Worm (Caenorhabditis elegans): ENCODE measurements around the gene npl-4.1.

npl-4.1 gene

DNA sequence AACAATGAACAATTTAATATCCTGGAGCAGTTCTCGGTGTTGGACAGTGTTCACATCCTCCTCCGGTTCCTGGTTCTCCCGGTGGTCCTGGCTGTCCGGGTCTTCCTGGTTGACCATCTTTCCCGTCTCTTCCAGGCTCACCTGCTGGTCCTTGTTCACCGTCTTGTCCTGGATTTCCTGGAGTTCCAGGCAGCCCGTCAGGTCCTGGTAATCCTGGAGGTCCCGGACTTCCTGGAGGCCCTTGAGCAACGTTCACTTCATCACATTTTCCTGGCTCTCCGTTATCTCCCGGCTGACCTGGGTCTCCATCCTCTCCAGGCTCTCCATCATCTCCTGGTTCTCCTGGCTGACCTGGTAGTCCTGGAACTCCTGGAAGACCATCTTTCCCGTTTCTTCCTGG lies 20.3 kb downstream of the npl-4.1 start:
- no peak for TF ChIP-seq him-1 (tag; optimal IDR thresholded peaks at IDR 0.05)
- no peak for TF ChIP-seq dao-5 (tag; optimal IDR thresholded peaks at IDR 0.05)
- TF ChIP-seq W03F9.2 (tag; optimal IDR thresholded peaks at IDR 0.05): no peak

DNA sequence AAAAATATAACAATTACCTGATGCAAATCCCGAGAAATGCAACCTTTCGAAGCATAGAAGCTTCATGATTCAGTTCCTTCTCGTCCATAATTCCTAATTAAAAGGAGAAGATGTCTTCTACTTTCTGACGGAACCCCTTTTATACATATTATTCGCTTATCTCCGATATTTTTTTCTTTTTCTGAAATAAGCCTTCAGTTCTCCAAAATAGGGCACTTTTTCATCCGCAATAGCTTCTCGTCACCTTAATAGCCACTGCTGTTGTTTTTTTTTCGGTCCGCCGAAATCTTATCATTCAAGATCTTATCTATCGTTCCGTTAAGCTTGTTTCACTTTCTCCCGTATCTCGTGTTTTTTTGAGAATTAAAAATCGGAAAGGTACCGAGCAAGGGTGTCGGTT lies 21.2 kb downstream of the npl-4.1 start, which contains the start of gene bli-2:
Gene bli-2, minus strand, starts transcription at position 101 of the 400 bp plus-strand sequence.
- no peak for TF ChIP-seq dao-5 (tag; optimal IDR thresholded peaks at IDR 0.05)

DNA sequence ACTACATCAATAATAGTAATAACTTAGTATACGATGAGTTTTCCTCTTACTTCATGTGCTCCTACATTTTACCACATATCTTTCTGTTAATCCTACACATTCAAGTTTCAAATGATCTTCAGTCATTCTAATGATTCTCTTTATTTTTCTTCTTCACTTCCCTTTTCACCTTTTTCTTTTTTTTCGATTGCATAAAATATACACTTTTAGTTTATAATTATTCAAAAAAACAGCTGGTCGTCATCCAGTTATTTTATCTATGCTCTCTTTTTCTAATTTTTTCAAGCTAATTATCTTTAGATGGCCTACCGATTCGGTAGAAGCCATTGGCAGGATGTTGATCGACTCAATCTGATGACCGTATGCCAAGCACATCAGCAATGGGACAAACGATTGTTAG lies 23.1 kb downstream of the npl-4.1 start, which contains the start of gene F59E12.1:
Gene F59E12.1, plus strand, starts transcription at position 301 of the 400 bp plus-strand sequence.
- TF ChIP-seq dao-5 (tag; optimal IDR thresholded peaks at IDR 0.05) (no peak), W03F9.2 (tag; optimal IDR thresholded peaks at IDR 0.05) (no peak), him-1 (tag; optimal IDR thresholded peaks at IDR 0.05) (no peak)

DNA sequence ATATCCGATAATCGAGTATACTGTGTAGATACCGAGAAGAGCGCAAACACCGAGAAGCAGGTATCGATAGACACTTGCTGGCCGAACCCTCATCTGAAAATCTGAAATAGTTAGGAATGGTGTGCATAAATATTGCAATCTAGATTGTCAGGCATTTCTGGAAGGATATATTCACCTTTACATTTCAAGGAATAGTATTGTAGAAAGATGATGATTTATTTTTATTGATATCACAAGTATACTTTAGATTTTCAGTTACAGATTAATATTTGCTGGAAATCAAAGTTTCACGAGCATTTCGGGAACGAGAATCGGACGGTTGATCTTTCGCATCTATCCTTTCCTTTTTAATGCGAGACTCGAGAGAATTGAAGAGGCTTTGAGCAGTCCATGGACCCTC lies 28.5 kb downstream of the npl-4.1 start, which contains the start of gene fut-3:
Gene fut-3, minus strand, starts transcription at position 101 of the 400 bp plus-strand sequence.
- TF ChIP-seq dao-5 (tag; optimal IDR thresholded peaks at IDR 0.05) (no peak), W03F9.2 (tag; optimal IDR thresholded peaks at IDR 0.05) (no peak), him-1 (tag; optimal IDR thresholded peaks at IDR 0.05) (no peak)

DNA sequence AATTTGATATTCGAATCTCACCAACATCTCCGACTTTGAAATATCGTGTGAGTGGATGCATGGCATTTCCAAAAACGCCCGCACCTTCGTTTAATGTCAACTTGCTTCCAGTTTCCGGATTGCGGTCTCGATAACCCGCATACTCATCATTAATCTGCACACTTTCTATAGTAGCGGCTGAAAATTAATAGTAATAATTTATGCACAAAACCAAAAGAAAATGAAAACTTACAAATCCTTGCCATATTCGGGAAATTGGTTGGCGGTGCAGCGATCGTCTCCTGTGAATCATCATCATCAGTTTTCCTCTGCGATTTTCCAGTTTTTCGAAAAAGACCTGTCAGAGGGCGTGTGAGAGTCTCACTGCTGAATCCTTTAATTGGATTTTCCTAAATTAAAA lies 29.0 kb downstream of the npl-4.1 start:
- TF ChIP-seq dao-5 (tag; optimal IDR thresholded peaks at IDR 0.05) (no peak), him-1 (tag; optimal IDR thresholded peaks at IDR 0.05) (no peak), W03F9.2 (tag; optimal IDR thresholded peaks at IDR 0.05) (no peak)

DNA sequence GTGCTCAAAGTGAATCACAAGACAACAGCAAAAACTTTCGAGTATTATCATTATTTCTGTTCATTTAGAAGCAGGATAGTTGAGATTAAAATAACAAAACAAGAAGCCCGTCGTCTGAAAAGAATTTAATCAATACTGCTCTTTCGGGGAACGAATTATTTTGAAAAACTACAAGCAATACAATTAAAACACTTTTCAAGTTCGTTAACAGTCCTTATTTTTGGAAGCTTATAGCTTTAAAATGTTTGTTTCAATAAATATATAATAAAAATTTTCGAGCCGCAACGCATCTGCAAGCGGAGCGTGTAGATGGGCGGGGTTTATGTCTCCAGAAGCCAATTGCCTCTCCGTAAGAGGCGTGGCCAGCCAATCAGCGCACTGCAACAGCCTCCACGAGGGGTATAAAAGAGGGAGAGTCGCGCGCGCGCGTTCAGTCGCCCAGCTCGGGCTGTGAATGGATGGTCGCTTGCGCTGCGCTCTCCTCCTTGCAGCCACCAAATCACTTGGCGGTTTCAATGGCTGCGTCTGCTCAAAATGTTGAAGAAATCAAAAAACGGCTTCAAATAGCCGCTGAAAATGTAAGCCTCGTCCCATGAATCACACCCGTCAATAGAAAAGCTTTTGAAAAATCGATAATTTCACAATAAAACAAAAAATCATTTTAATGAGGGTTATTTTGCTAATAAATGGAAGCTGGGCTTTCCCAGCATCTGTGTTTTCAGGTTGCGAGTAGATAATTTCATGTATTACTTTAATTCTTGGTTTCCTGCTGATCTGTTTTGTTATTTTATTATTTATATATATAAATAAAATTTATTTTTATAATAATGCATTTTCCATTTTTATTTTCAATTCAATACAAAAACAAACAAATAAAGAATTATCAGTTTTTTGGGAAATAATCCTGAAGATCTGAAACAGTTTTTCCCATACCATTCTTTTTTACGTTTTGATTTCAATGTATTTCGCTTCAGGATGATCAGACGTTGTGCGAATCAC lies 29.9 kb downstream of the npl-4.1 start, which contains the start of the genes ift-43 and mdt-26:
Gene ift-43, minus strand, starts transcription at position 51 of the 999 bp plus-strand sequence.
Gene mdt-26, plus strand, starts transcription at position 446 of the 999 bp plus-strand sequence.
- TF ChIP-seq W03F9.2 (tag; optimal IDR thresholded peaks at IDR 0.05) (peak; percentile 33), him-1 (tag; optimal IDR thresholded peaks at IDR 0.05) (peak; percentile 73), dao-5 (tag; optimal IDR thresholded peaks at IDR 0.05) (no peak)

DNA sequence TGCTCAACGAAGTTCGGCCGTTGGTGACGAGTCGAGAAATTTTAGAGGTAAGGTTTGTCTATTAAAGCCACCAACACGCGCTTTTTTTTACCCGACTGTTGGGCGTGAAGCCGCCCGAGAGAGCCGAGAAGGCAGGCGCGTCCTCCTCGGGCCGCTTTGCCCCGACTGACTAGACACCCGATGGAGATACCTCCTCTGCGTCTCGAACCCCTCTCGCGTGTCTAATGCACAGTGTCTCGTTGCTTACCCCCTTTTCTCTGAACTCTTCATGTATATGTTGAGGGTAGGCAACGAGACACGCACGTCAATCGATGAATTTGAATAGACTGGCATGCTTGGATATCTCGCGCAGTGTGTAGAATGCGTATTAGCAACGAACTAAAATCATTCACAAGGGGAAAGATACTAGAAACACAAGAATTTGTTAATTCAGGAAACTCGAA lies 30.6 kb downstream of the npl-4.1 start:
- TF ChIP-seq dao-5 (tag; optimal IDR thresholded peaks at IDR 0.05): peak; percentile 69
- TF ChIP-seq W03F9.2 (tag; optimal IDR thresholded peaks at IDR 0.05): no peak
- TF ChIP-seq him-1 (tag; optimal IDR thresholded peaks at IDR 0.05): peak; percentile 84

DNA sequence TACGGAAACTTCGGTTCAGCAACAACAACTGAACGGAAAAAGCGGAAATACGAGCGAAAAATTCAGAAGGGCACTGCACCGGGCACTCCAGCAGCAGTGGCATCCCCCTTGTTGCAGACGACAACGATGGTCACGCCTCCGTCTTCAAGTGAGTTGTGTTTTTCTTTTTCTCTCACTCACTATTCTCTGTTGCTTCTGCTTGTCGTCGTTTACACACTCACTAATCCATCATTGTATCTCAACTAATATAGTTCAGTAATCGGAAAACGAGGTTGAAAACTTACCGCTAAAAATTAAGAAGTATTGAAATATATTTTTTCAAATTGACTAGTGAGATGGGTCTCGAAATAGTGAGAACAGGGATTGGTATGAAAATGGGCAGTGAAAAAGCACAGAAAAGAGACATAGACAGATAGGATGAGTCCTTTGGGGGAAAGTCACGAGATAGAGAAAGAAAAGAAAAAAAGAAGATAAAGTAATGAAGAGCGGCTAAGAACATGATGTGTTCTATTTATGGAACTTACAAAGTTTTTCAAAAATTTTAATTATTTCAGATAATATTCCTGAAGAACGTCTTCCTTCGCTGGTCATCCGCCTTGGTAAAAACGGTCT lies 32.1 kb downstream of the npl-4.1 start:
- TF ChIP-seq W03F9.2 (tag; optimal IDR thresholded peaks at IDR 0.05) (no peak), dao-5 (tag; optimal IDR thresholded peaks at IDR 0.05) (no peak), him-1 (tag; optimal IDR thresholded peaks at IDR 0.05) (no peak)

DNA sequence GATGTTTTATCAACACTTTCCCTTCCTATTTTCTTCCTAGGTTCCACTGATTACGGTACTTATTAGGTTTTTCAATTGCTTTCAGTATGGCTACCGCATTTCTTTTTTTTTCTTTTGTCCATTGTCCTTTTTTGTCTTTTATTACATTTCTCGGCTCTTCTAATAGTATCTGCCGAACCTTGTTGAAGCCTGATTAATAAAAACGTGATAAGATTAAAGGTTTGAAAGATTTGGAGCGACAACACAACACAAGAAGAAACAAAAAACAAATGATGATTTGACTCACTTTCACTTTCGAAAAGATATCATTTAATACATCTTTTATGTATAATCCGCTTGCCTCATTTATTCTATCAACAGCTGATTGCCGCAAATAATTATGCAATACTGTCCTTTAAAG lies 33.9 kb downstream of the npl-4.1 start, which contains the start of gene C25H3.15:
Gene C25H3.15, plus strand, starts transcription at position 301 of the 400 bp plus-strand sequence.
- TF ChIP-seq W03F9.2 (tag; optimal IDR thresholded peaks at IDR 0.05): no peak
- no peak for TF ChIP-seq him-1 (tag; optimal IDR thresholded peaks at IDR 0.05)
- TF ChIP-seq dao-5 (tag; optimal IDR thresholded peaks at IDR 0.05): no peak

DNA sequence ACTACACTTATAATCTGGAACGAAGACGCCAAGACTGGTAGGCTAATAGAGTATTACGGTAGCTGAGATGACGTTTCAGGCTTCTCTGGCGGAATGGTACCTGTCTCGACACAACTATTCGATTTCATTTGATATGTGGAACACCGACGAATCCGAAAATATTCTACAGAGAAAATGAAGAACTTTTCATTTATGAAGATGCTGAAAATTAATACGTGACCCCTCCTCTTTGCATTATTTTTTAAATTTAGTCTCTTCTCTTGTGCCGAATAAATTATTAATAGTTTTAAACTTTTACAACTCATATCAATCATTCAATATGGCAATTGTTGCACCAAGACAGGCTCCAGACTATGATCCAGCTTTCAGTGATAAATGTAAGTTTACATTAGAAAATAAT lies 34.8 kb downstream of the npl-4.1 start, which contains the start of gene C25H3.16:
Gene C25H3.16, plus strand, starts transcription at position 301 of the 400 bp plus-strand sequence.
- TF ChIP-seq W03F9.2 (tag; optimal IDR thresholded peaks at IDR 0.05): no peak
- no peak for TF ChIP-seq him-1 (tag; optimal IDR thresholded peaks at IDR 0.05)
- no peak for TF ChIP-seq dao-5 (tag; optimal IDR thresholded peaks at IDR 0.05)

DNA sequence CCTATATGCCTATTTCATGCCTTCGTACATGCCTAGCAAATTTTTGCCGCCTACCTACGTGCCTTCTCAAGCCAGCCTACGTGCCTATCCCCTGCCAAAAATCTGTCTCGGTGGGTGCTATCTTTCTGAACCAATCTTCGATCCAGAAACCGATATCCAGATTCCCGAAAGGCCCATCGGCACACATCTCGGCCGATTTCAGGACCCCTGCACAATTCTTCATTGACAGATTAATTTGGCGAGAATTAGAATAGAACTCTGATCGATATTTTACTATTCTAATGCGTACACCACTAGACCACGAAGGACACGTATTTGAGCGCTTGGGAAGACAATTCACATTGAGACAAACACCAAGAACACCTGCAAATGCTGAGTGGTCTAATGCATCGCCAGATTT lies 36.4 kb downstream of the npl-4.1 start:
- no peak for TF ChIP-seq W03F9.2 (tag; optimal IDR thresholded peaks at IDR 0.05)
- no peak for TF ChIP-seq dao-5 (tag; optimal IDR thresholded peaks at IDR 0.05)
- TF ChIP-seq him-1 (tag; optimal IDR thresholded peaks at IDR 0.05): no peak

DNA sequence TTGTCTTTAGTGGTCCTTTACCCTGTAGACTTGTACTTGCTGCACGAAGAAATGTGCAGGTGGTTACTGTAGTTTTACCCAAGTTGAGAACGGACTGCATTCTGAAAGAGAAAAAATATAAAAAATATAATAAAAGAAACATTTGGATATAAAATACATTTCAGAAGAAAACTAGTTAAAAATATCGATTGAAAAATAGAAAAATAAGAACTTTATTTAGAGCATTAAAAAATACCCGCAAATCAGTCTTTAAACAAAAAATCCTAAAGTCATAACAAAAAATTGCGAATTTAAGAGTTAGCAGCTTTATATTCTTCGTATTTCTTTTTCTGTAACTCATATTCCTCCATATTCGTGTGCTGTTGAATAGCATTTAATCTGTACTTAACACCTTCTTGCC lies 37.7 kb downstream of the npl-4.1 start, which contains the start of gene C25H3.7:
Gene C25H3.7, minus strand, starts transcription at position 101 of the 400 bp plus-strand sequence.
- no peak for TF ChIP-seq him-1 (tag; optimal IDR thresholded peaks at IDR 0.05)
- TF ChIP-seq W03F9.2 (tag; optimal IDR thresholded peaks at IDR 0.05): no peak
- TF ChIP-seq dao-5 (tag; optimal IDR thresholded peaks at IDR 0.05): no peak

DNA sequence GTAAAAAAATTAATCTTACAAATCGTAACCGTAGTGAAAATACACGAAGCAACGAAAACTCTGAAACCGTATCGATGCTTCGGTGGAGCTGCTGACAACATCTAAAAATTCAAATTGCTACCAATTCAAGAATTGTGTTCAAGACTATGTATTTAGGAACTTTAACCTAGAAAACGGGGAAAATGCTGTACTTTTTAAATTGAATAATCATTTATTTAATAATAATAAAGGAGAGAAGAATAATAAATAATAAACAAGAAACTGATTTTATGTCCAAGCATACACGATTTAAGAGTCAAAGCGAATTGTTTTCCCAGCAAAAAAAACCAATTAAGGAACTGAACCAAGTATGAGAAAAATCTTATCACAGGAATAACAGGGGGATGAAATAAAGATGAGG lies 38.4 kb downstream of the npl-4.1 start, which contains the start of gene C25H3.17:
Gene C25H3.17, minus strand, starts transcription at position 101 of the 400 bp plus-strand sequence.
- TF ChIP-seq W03F9.2 (tag; optimal IDR thresholded peaks at IDR 0.05) (no peak), dao-5 (tag; optimal IDR thresholded peaks at IDR 0.05) (no peak), him-1 (tag; optimal IDR thresholded peaks at IDR 0.05) (no peak)

All from whole organism, L4/young adult.